Fruit fly (Drosophila melanogaster) Kc167 (cell line): ENCODE data around the gene CG18814.

Source experiments
- Myc ChIP-seq: fragments of >200 bp; optimal IDR thresholded peaks from 2 replicates; lab custom pipeline; 2017; ENCODE audit warnings: missing external identifiers
- Sin3A ChIP-seq: fragments of >200 bp; optimal IDR thresholded peaks from 2 replicates; lab custom pipeline; 2018; ENCODE audit warnings: missing external identifiers
- h ChIP-seq: fragments of >200 bp; optimal IDR thresholded peaks from 3 replicates; lab custom pipeline; 2018; ENCODE audit warnings: missing external identifiers
- psq ChIP-seq: fragments of >200 bp; optimal IDR thresholded peaks from 2 replicates; lab custom pipeline; 2017; ENCODE audit warnings: missing external identifiers
- ttk ChIP-seq: sonication (Bioruptor generic); optimal IDR thresholded peaks from 2 replicates; lab custom pipeline; 2017; ENCODE audit warnings: missing external identifiers

dm6 chr3L:16351770-16352429 is 17.7 kb upstream of the CG18814 start, which contains the start of the genes Golgin104 and Tcs3:
- TF ChIP-seq h (lab: Kevin White, UChicago): no peak
- TF ChIP-seq Sin3A (lab: Kevin White, UChicago): no peak
- no peak for TF ChIP-seq psq (lab: Kevin White, UChicago)
- TF ChIP-seq ttk (lab: Kevin White, UChicago): no peak
- TF ChIP-seq Myc (lab: Kevin White, UChicago): no peak
